Worm (Caenorhabditis elegans) whole organism, late embryonic: ENCODE data around the gene clpr-2.

Experiments
- K02D7.2 ChIP-seq: sonication (generic microtip); optimal IDR thresholded peaks from 2 replicates; lab custom pipeline; 2017; ENCODE audit warnings: mild to moderate bottlenecking, missing genetic modification characterization, missing compliant biosample characterization
- K09A11.1 ChIP-seq: sonication (generic microtip); optimal IDR thresholded peaks from 2 replicates; lab custom pipeline; 2017; ENCODE audit warnings: antibody characterized with exemption, mild to moderate bottlenecking, missing genetic modification characterization, missing compliant biosample characterization; ENCODE audit not compliant: insufficient read depth
- ceh-2 ChIP-seq: sonication (generic microtip); optimal IDR thresholded peaks from 2 replicates; lab custom pipeline; 2016; ENCODE audit warnings: missing genotype, missing genetic modification characterization, missing compliant biosample characterization
- ceh-9 ChIP-seq: sonication (generic microtip); optimal IDR thresholded peaks from 2 replicates; lab custom pipeline; 2016; ENCODE audit warnings: mild to moderate bottlenecking, missing genetic modification characterization, inconsistent platforms, missing compliant biosample characterization
- dmd-4 ChIP-seq: sonication (generic microtip); optimal IDR thresholded peaks from 2 replicates; lab custom pipeline; 2016; ENCODE audit warnings: borderline replicate concordance, missing genetic modification characterization, missing compliant biosample characterization
- fkh-6 ChIP-seq: sonication (generic microtip); optimal IDR thresholded peaks from 2 replicates; lab custom pipeline; 2016; ENCODE audit warnings: missing genetic modification characterization, missing compliant biosample characterization
- hlh-15 ChIP-seq: sonication (generic microtip); optimal IDR thresholded peaks from 2 replicates; lab custom pipeline; 2016; ENCODE audit warnings: missing genetic modification characterization, missing compliant biosample characterization
- hlh-6 ChIP-seq: sonication (generic microtip); optimal IDR thresholded peaks from 2 replicates; lab custom pipeline; 2016; ENCODE audit warnings: missing genotype, missing genetic modification characterization, missing compliant biosample characterization
- nhr-11 ChIP-seq: fragments of 150-350 bp; optimal IDR thresholded peaks from 2 replicates; lab custom pipeline; 2014; ENCODE audit warnings: missing biosample characterization, missing genetic modification characterization
- pqm-1 ChIP-seq: sonication (generic microtip); optimal IDR thresholded peaks from 2 replicates; lab custom pipeline; 2016; ENCODE audit warnings: missing genetic modification characterization, missing compliant biosample characterization
- tbx-2 ChIP-seq: sonication (generic microtip); optimal IDR thresholded peaks from 2 replicates; lab custom pipeline; 2016; ENCODE audit warnings: missing genetic modification characterization, missing compliant biosample characterization
- unc-86 ChIP-seq: sonication (generic microtip); optimal IDR thresholded peaks from 2 replicates; lab custom pipeline; 2016; ENCODE audit warnings: missing genetic modification characterization, missing compliant biosample characterization

ce11 chrII:1236479-1236878 lies 22.3 kb upstream of the clpr-2 start:
- no peak for TF ChIP-seq K02D7.2 (tag; lab: Kevin White, UChicago)
- TF ChIP-seq ceh-2, result no peak
- TF ChIP-seq hlh-6 (tag; lab: Kevin White, UChicago), result no peak
- no peak for TF ChIP-seq tbx-2 (tag; lab: Kevin White, UChicago)
- no peak for TF ChIP-seq unc-86 (tag; lab: Kevin White, UChicago)
- no peak for TF ChIP-seq nhr-11 (tag; lab: Kevin White, UChicago)
- no peak for TF ChIP-seq dmd-4 (tag; lab: Kevin White, UChicago)
- TF ChIP-seq fkh-6 (tag; lab: Kevin White, UChicago), result no peak
- no peak for TF ChIP-seq pqm-1 (tag; lab: Kevin White, UChicago)
- TF ChIP-seq hlh-15 (tag; lab: Kevin White, UChicago), result no peak
- no peak for TF ChIP-seq ceh-9 (tag; lab: Kevin White, UChicago)
- no peak for TF ChIP-seq K09A11.1 (tag; lab: Kevin White, UChicago)
